Worm (Caenorhabditis elegans) whole organism, midembryonic: ENCODE data around the gene Y45F10B.3.

Experiments
- cog-1 ChIP-seq: sonication (generic microtip); optimal IDR thresholded peaks from 2 replicates; lab custom pipeline; 2016; ENCODE audit warnings: missing genetic modification characterization, missing compliant biosample characterization
- flt-1 ChIP-seq: fragments of 200-800 bp; sonication (Bioruptor generic); IDR thresholded peaks from 2 replicates; pipeline ENCODE4 v1.3.6; 2022; ENCODE audit warnings: missing genetic modification characterization, missing compliant biosample characterization
- klf-2 ChIP-seq: fragments of 200-800 bp; sonication (Bioruptor generic); conservative IDR thresholded peaks from 2 replicates; pipeline ENCODE4 v1.3.6; 2022; ENCODE audit warnings: missing genetic modification reagents, missing genetic modification characterization, missing compliant biosample characterization
- med-1 ChIP-seq: sonication (generic microtip); optimal IDR thresholded peaks from 2 replicates; lab custom pipeline; 2017; ENCODE audit warnings: missing genetic modification characterization, mild to moderate bottlenecking, missing compliant biosample characterization, antibody characterized with exemption, missing genetic modification reagents; ENCODE audit not compliant: insufficient read depth
- ref-1 ChIP-seq: fragments of 200-800 bp; sonication (Bioruptor generic); conservative IDR thresholded peaks from 2 replicates; pipeline ENCODE4 v1.3.6; 2022; ENCODE audit warnings: missing genetic modification reagents, missing genetic modification characterization, missing compliant biosample characterization
- tab-1 ChIP-seq: fragments of 200-800 bp; sonication (Bioruptor generic); IDR thresholded peaks from 2 replicates; pipeline ENCODE4 v1.3.6; 2022; ENCODE audit warnings: missing genetic modification characterization, missing compliant biosample characterization
- ztf-23 ChIP-seq: fragments of 200-800 bp; sonication (Bioruptor generic); IDR thresholded peaks from 2 replicates; pipeline ENCODE4 v1.3.6; 2022; ENCODE audit warnings: missing genetic modification reagents, missing genetic modification characterization, missing compliant biosample characterization
- ztf-29 ChIP-seq: fragments of 200-800 bp; sonication (Bioruptor generic); IDR thresholded peaks from 2 replicates; pipeline ENCODE4 v1.3.6; 2022; ENCODE audit warnings: missing genetic modification reagents, missing genetic modification characterization, missing compliant biosample characterization

DNA sequence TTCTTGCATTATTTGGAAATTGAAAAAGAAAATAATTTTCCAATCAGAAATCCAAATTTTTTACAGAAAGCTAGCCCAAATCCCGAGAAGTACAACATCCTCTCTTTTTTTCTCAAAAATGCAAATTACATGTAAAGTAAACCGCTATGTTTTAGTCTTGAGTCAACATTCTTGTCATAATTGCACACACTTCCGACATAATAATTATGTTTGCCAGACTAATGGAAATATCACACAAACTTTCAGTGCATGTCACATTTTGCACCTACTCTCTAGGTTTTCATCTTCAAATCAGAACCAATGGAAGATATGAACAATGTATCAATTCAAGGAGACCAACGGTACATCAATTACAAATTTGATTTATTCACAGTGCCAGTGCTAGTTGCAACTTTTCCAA is 8.8 kb upstream of the Y45F10B.3 start, which contains the start of gene sru-11:
- TF ChIP-seq klf-2 (GFP tag; lab: Robert Waterston, UW) (no peak), ztf-23 (GFP tag; lab: Robert Waterston, UW) (no peak), med-1 (GFP tag; lab: Kevin White, UChicago) (no peak), flt-1 (GFP tag; lab: Robert Waterston, UW) (no peak), ztf-29 (GFP tag; lab: Robert Waterston, UW) (no peak), cog-1 (tag; lab: Kevin White, UChicago) (no peak), tab-1 (GFP tag; lab: Robert Waterston, UW) (no peak), ref-1 (GFP tag; lab: Robert Waterston, UW) (no peak)
